Worm (Caenorhabditis elegans) whole organism, mixed stage, embryonic: ENCODE data around the gene C08F1.10.
"Not testable (repeated sequence)": the region's sequence is repeated elsewhere in the genome, so short reads cannot be mapped to it uniquely, and the experiment has no call there.

Experiments used
- mep-1 ChIP-seq: fragments of 150-350 bp; optimal IDR thresholded peaks from 2 replicates; lab custom pipeline; 2017; ENCODE audit warnings: missing biosample characterization, missing genetic modification reagents, missing genetic modification characterization, inconsistent platforms
- nhr-12 ChIP-seq: fragments of 150-350 bp; optimal IDR thresholded peaks from 2 replicates; lab custom pipeline; 2014; ENCODE audit warnings: missing biosample characterization, missing genetic modification characterization
- nhr-28 ChIP-seq: fragments of 150-350 bp; optimal IDR thresholded peaks from 2 replicates; lab custom pipeline; 2014; ENCODE audit warnings: missing biosample characterization, missing genetic modification characterization
- snpc-4 ChIP-seq: fragments of 150-350 bp; optimal IDR thresholded peaks from 2 replicates; lab custom pipeline; 2014; ENCODE audit warnings: missing biosample characterization, missing genetic modification characterization
- ztf-11 ChIP-seq: fragments of 150-350 bp; optimal IDR thresholded peaks from 2 replicates; lab custom pipeline; 2014; ENCODE audit warnings: missing biosample characterization, missing genetic modification characterization

- not testable (repeated sequence) for TF ChIP-seq nhr-12 (tag; lab: Kevin White, UChicago); mep-1 (tag; lab: Kevin White, UChicago); snpc-4; ztf-11 (tag; lab: Kevin White, UChicago); nhr-28
These were observed 38.2 kb upstream of the C08F1.10 start, which contains the start of gene math-41 for ce11 chrII:1824329-1824728.
